Fruit fly (Drosophila melanogaster): ENCODE results near the gene wol.

wol gene

dm6 chr2L:8350560-8351171, 47.9 kb upstream of the wol start (continued):
- no peak for TF ChIP-seq Sin3A (optimal IDR thresholded peaks at IDR 0.05)
- TF ChIP-seq Lpt (GFP tag; optimal IDR thresholded peaks at IDR 0.05), result no peak
- no peak for TF ChIP-seq gt (GFP tag; IDR thresholded peaks at IDR 0.05)
- TF ChIP-seq CG42726 (GFP tag; IDR thresholded peaks at IDR 0.05; ENCODE audit: partially characterized antibody), result no peak
- TF ChIP-seq pros (GFP tag; optimal IDR thresholded peaks at IDR 0.05), result no peak
- no peak for TF ChIP-seq tap (tag; optimal IDR thresholded peaks at IDR 0.05)
- TF ChIP-seq wor (GFP tag; IDR thresholded peaks at IDR 0.05), result no peak
- no peak for TF ChIP-seq Myb (GFP tag; optimal IDR thresholded peaks at IDR 0.05)
- no peak for TF ChIP-seq Kr (GFP tag; optimal IDR thresholded peaks at IDR 0.05)
- TF ChIP-seq CG9797 (GFP tag; optimal IDR thresholded peaks at IDR 0.05), result no peak
- no peak for TF ChIP-seq hbn (GFP tag; IDR thresholded peaks at IDR 0.05; ENCODE audit: partially characterized antibody)
- no peak for TF ChIP-seq jing (GFP tag; optimal IDR thresholded peaks at IDR 0.05)
- no peak for TF ChIP-seq ind (GFP tag; optimal IDR thresholded peaks at IDR 0.05)
- no peak for TF ChIP-seq CG12155 (GFP tag; optimal IDR thresholded peaks at IDR 0.05)
- TF ChIP-seq CG12104 (GFP tag; optimal IDR thresholded peaks at IDR 0.05), result no peak
- no peak for TF ChIP-seq CG18476 (GFP tag; optimal IDR thresholded peaks at IDR 0.05)
- peak; percentile 8 for TF ChIP-seq Oli (tag; optimal IDR thresholded peaks at IDR 0.05)
- TF ChIP-seq CG3163 (GFP tag; optimal IDR thresholded peaks at IDR 0.05), result no peak
- TF ChIP-seq gsb (GFP tag; IDR thresholded peaks at IDR 0.05), result no peak
- no peak for TF ChIP-seq CG8359 (GFP tag; optimal IDR thresholded peaks at IDR 0.05; ENCODE audit: borderline replicate concordance)
- peak; percentile 74 for TF ChIP-seq grn (GFP tag; optimal IDR thresholded peaks at IDR 0.05)
- TF ChIP-seq CG7839 (tag; optimal IDR thresholded peaks at IDR 0.05), result peak; percentile 27
- TF ChIP-seq ranshi (GFP tag; IDR thresholded peaks at IDR 0.05), result no peak; the same call in 1 of the 2 replicates
- no peak for TF ChIP-seq CG15073 (GFP tag; optimal IDR thresholded peaks at IDR 0.05)
- TF ChIP-seq Usf (GFP tag; optimal IDR thresholded peaks at IDR 0.05), result no peak
- TF ChIP-seq pho (GFP tag; optimal IDR thresholded peaks at IDR 0.05), result no peak
- no peak for TF ChIP-seq sim (GFP tag; IDR thresholded peaks at IDR 0.05)
- no peak for TF ChIP-seq az2 (GFP tag; optimal IDR thresholded peaks at IDR 0.05)
- TF ChIP-seq onecut (GFP tag; IDR thresholded peaks at IDR 0.05), result no peak
- no peak for TF ChIP-seq Atf3 (GFP tag; optimal IDR thresholded peaks at IDR 0.05)
- no peak for TF ChIP-seq zfh1 (GFP tag; IDR thresholded peaks at IDR 0.05)
- no peak for TF ChIP-seq seq (GFP tag; IDR thresholded peaks at IDR 0.05)
- no peak for TF ChIP-seq hb (GFP tag; IDR thresholded peaks at IDR 0.05; ENCODE audit: partially characterized antibody)
- no peak for TF ChIP-seq slou (GFP tag; optimal IDR thresholded peaks at IDR 0.05)
- no peak for TF ChIP-seq Sry-β (GFP tag; optimal IDR thresholded peaks at IDR 0.05)
- no peak for TF ChIP-seq CG17328 (GFP tag; IDR thresholded peaks at IDR 0.05)
- TF ChIP-seq Oaz (GFP tag; IDR thresholded peaks at IDR 0.05), result no peak
- no peak for TF ChIP-seq inv (GFP tag; IDR thresholded peaks at IDR 0.05; ENCODE audit: partially characterized antibody)
- TF ChIP-seq Antp (GFP tag; optimal IDR thresholded peaks at IDR 0.05), result no peak
- no peak for TF ChIP-seq CG6254 (GFP tag; optimal IDR thresholded peaks at IDR 0.05)
- TF ChIP-seq amos (GFP tag; IDR thresholded peaks at IDR 0.05; ENCODE audit: partially characterized antibody), result no peak
- no peak for TF ChIP-seq trem (tag; optimal IDR thresholded peaks at IDR 0.05)
- TF ChIP-seq ftz-f1 (GFP tag; optimal IDR thresholded peaks at IDR 0.05), result peak; percentile 50
- no peak for TF ChIP-seq cas (GFP tag; IDR thresholded peaks at IDR 0.05)
- no peak for TF ChIP-seq CG10462 (GFP tag; optimal IDR thresholded peaks at IDR 0.05)
- no peak for TF ChIP-seq CG11093 (GFP tag; IDR thresholded peaks at IDR 0.05)
- TF ChIP-seq CG4282 (GFP tag; optimal IDR thresholded peaks at IDR 0.05), result no peak
- no peak for TF ChIP-seq bab2 (GFP tag; optimal IDR thresholded peaks at IDR 0.05)
- TF ChIP-seq CG17186 (GFP tag; optimal IDR thresholded peaks at IDR 0.05), result no peak
- peak; percentile 49 for TF ChIP-seq B-H2 (GFP tag; optimal IDR thresholded peaks at IDR 0.05)
- no peak for TF ChIP-seq Xrp1 (GFP tag; IDR thresholded peaks at IDR 0.05)
- peak; percentile 39 for TF ChIP-seq CG12219 (GFP tag; optimal IDR thresholded peaks at IDR 0.05)
